Fruit fly (Drosophila melanogaster) whole organism, embryonic: ENCODE results near the gene CG4210.

Experiments used
- Ada2b ChIP-seq: fragments of 200-800 bp; sonication (Bioruptor generic); IDR thresholded peaks from 2 replicates; pipeline ENCODE4 v1.3.6; 2022; ENCODE audit warnings: missing biosample characterization, missing genetic modification characterization
- B-H2 ChIP-seq: fragments of 200-800 bp; sonication (Bioruptor generic); optimal IDR thresholded peaks from 2 replicates; lab custom pipeline; 2018; ENCODE audit warnings: missing biosample characterization, mild to moderate bottlenecking, missing genetic modification characterization
- Blimp-1 ChIP-seq: fragments of 200-800 bp; sonication (Bioruptor generic); optimal IDR thresholded peaks from 3 replicates; lab custom pipeline; 2018; ENCODE audit warnings: missing biosample characterization, missing genetic modification characterization, mild to moderate bottlenecking, moderate library complexity, missing genetic modification reagents
- CG11093 ChIP-seq: fragments of 200-800 bp; sonication (Bioruptor generic); IDR thresholded peaks from 3 replicates; pipeline ENCODE4 v1.3.6; 2022; ENCODE audit warnings: missing biosample characterization, missing genetic modification characterization
- CG12391 ChIP-seq: fragments of 200-800 bp; sonication (Bioruptor generic); optimal IDR thresholded peaks from 3 replicates; lab custom pipeline; 2018; ENCODE audit warnings: missing biosample characterization, mild to moderate bottlenecking, missing genetic modification characterization, moderate library complexity
- CG12942 ChIP-seq: fragments of 200-800 bp; sonication (Bioruptor generic); optimal IDR thresholded peaks from 3 replicates; lab custom pipeline; 2016; ENCODE audit warnings: missing biosample characterization, missing genetic modification characterization
- CG1602 ChIP-seq: fragments of 200-800 bp; sonication (Bioruptor generic); optimal IDR thresholded peaks from 3 replicates; lab custom pipeline; 2016; ENCODE audit warnings: missing biosample characterization, missing genetic modification characterization
- CG1603 ChIP-seq: fragments of 200-800 bp; sonication (Bioruptor generic); optimal IDR thresholded peaks from 2 replicates; lab custom pipeline; 2019; ENCODE audit warnings: missing biosample characterization, mild to moderate bottlenecking, missing genetic modification characterization, moderate library complexity
- CG2712 ChIP-seq: fragments of 200-800 bp; optimal IDR thresholded peaks from 3 replicates; lab custom pipeline; 2019; ENCODE audit warnings: missing biosample characterization, mild to moderate bottlenecking, missing genetic modification characterization, moderate library complexity
- CG32532 ChIP-seq: fragments of 200-800 bp; sonication (Bioruptor generic); IDR thresholded peaks from 2 replicates; pipeline ENCODE4 v1.3.6; 2022; ENCODE audit warnings: missing biosample characterization, missing genetic modification characterization
- CG32772 ChIP-seq: fragments of 200-800 bp; sonication (Bioruptor generic); IDR thresholded peaks from 2 replicates; pipeline ENCODE4 v1.3.6; 2022; ENCODE audit warnings: missing biosample characterization, missing genetic modification characterization
- CG3407 ChIP-seq: fragments of 200-800 bp; sonication (Bioruptor generic); optimal IDR thresholded peaks from 2 replicates; lab custom pipeline; 2018; ENCODE audit warnings: missing biosample characterization, mild to moderate bottlenecking, missing genetic modification characterization
- CG34376 ChIP-seq: fragments of 200-800 bp; sonication (Bioruptor generic); optimal IDR thresholded peaks from 2 replicates; lab custom pipeline; 2018; ENCODE audit warnings: missing biosample characterization, mild to moderate bottlenecking, missing genetic modification characterization
- CG4282 ChIP-seq: fragments of 200-800 bp; sonication (Bioruptor generic); optimal IDR thresholded peaks from 2 replicates; lab custom pipeline; 2016; ENCODE audit warnings: missing biosample characterization, missing genetic modification characterization
- CG7745 ChIP-seq: fragments of 200-800 bp; sonication (Bioruptor generic); optimal IDR thresholded peaks from 2 replicates; lab custom pipeline; 2018; ENCODE audit warnings: missing biosample characterization, mild to moderate bottlenecking, missing genetic modification characterization, moderate library complexity
- CG8924 ChIP-seq: fragments of 200-800 bp; optimal IDR thresholded peaks from 3 replicates; lab custom pipeline; 2019; ENCODE audit warnings: missing biosample characterization, mild to moderate bottlenecking, missing genetic modification characterization, moderate library complexity
- HLH3B ChIP-seq: fragments of 200-800 bp; sonication (Bioruptor generic); IDR thresholded peaks from 2 replicates; pipeline ENCODE4 v1.3.6; 2022; ENCODE audit warnings: missing biosample characterization, missing genetic modification characterization
- Hr78 ChIP-seq, 2 experiments: fragments of 200-800 bp in 1 of 2; fragments of >200 bp in 1 of 2; sonication (Bioruptor generic) in 1 of 2; optimal IDR thresholded peaks; 2 replicates each; lab custom pipeline; 2017 to 2019; ENCODE audit warnings: missing biosample characterization in 2 of 2, missing genetic modification characterization in 2 of 2, mild to moderate bottlenecking in 1 of 2, moderate library complexity in 1 of 2
- MTF-1 ChIP-seq: fragments of 200-800 bp; sonication (Bioruptor generic); optimal IDR thresholded peaks from 2 replicates; lab custom pipeline; 2018; ENCODE audit warnings: missing biosample characterization, mild to moderate bottlenecking, missing genetic modification characterization, borderline replicate concordance
- Ptx1 ChIP-seq: fragments of 200-800 bp; sonication (Bioruptor generic); IDR thresholded peaks from 2 replicates; pipeline ENCODE4 v1.3.6; 2022; ENCODE audit warnings: missing biosample characterization, missing genetic modification characterization
- Sin3A ChIP-seq: fragments of >200 bp; optimal IDR thresholded peaks from 2 replicates; lab custom pipeline; 2018
- Sox100B ChIP-seq: fragments of 200-800 bp; sonication (Bioruptor generic); optimal IDR thresholded peaks from 3 replicates; lab custom pipeline; 2018; ENCODE audit warnings: missing biosample characterization, mild to moderate bottlenecking, missing genetic modification characterization
- Sox102F ChIP-seq: fragments of 200-800 bp; sonication (Bioruptor generic); optimal IDR thresholded peaks from 2 replicates; lab custom pipeline; 2018; ENCODE audit warnings: missing biosample characterization, mild to moderate bottlenecking, missing genetic modification characterization, moderate library complexity
- Tbp ChIP-seq: fragments of >200 bp; optimal IDR thresholded peaks from 2 replicates; lab custom pipeline; 2018; ENCODE audit warnings: missing biosample characterization, missing genetic modification characterization
- Trl ChIP-seq, 3 experiments: fragments of >200 bp in 2 of 3; fragments of 200-800 bp in 1 of 3; sonication (Bioruptor generic) in 1 of 3; optimal IDR thresholded peaks; 2 replicates in 1 of 3; 3 replicates in 2 of 3; lab custom pipeline; 2016 to 2017; ENCODE audit warnings: missing biosample characterization in 1 of 3, missing genetic modification characterization in 1 of 3
- amos ChIP-seq: fragments of 200-800 bp; sonication (Bioruptor generic); IDR thresholded peaks from 2 replicates; pipeline ENCODE4 v1.3.6; 2022; ENCODE audit warnings: missing biosample characterization, missing genetic modification characterization; ENCODE audit not compliant: partially characterized antibody
- bbx ChIP-seq: fragments of 200-800 bp; sonication (Bioruptor generic); IDR thresholded peaks from 2 replicates; pipeline ENCODE4 v1.3.6; 2022; ENCODE audit warnings: missing biosample characterization, missing genetic modification characterization; ENCODE audit not compliant: partially characterized antibody
- br ChIP-seq: fragments of >200 bp; optimal IDR thresholded peaks from 2 replicates; lab custom pipeline; 2017
- dm ChIP-seq: fragments of 200-800 bp; sonication (Bioruptor generic); optimal IDR thresholded peaks from 3 replicates; lab custom pipeline; 2016; ENCODE audit warnings: missing biosample characterization, missing genetic modification characterization
- dmrt99B ChIP-seq: fragments of 200-800 bp; sonication (Bioruptor generic); optimal IDR thresholded peaks from 2 replicates; lab custom pipeline; 2018; ENCODE audit warnings: missing biosample characterization, mild to moderate bottlenecking, missing genetic modification characterization, moderate library complexity
- dysf ChIP-seq: fragments of 200-800 bp; sonication (Bioruptor generic); IDR thresholded peaks from 3 replicates; pipeline ENCODE4 v1.3.6; 2022; ENCODE audit warnings: missing biosample characterization, missing genetic modification characterization
- gcm2 ChIP-seq: fragments of 200-800 bp; sonication (Bioruptor generic); optimal IDR thresholded peaks from 2 replicates; lab custom pipeline; 2016; ENCODE audit warnings: missing biosample characterization, missing genetic modification characterization
- gsb-n ChIP-seq: fragments of 200-800 bp; sonication (Bioruptor generic); optimal IDR thresholded peaks from 3 replicates; lab custom pipeline; 2018; ENCODE audit warnings: missing biosample characterization, mild to moderate bottlenecking, missing genetic modification characterization
- gt ChIP-seq: fragments of 200-800 bp; sonication (Bioruptor generic); IDR thresholded peaks from 2 replicates; pipeline ENCODE4 v1.3.6; 2022; ENCODE audit warnings: missing biosample characterization, missing genetic modification characterization
- her ChIP-seq: fragments of 200-800 bp; sonication (Bioruptor generic); optimal IDR thresholded peaks from 2 replicates; lab custom pipeline; 2016; ENCODE audit warnings: missing biosample characterization, missing genetic modification characterization
- kay ChIP-seq: fragments of 200-800 bp; sonication (Bioruptor generic); optimal IDR thresholded peaks from 2 replicates; lab custom pipeline; 2016; ENCODE audit warnings: missing biosample characterization, missing genetic modification characterization
- lov ChIP-seq, 2 experiments: fragments of 200-800 bp in 1 of 2; fragments of >200 bp in 1 of 2; sonication (Bioruptor generic) in 1 of 2; IDR thresholded peaks in 1 of 2; optimal IDR thresholded peaks in 1 of 2; 2 replicates in 1 of 2; 3 replicates in 1 of 2; pipeline versions ENCODE4 v1.3.6 to Lab custom; 2017 to 2022; ENCODE audit warnings: missing biosample characterization in 1 of 2, missing genetic modification characterization in 1 of 2
- luna ChIP-seq: fragments of 200-800 bp; sonication (Bioruptor generic); optimal IDR thresholded peaks from 2 replicates; lab custom pipeline; 2016; ENCODE audit warnings: missing biosample characterization, missing genetic modification characterization
- mirr ChIP-seq: fragments of 200-800 bp; sonication (Bioruptor generic); optimal IDR thresholded peaks from 3 replicates; lab custom pipeline; 2018; ENCODE audit warnings: missing biosample characterization, mild to moderate bottlenecking, missing genetic modification characterization
- nmo ChIP-seq: fragments of 200-800 bp; sonication (Bioruptor generic); optimal IDR thresholded peaks from 2 replicates; lab custom pipeline; 2018; ENCODE audit warnings: missing biosample characterization, mild to moderate bottlenecking, missing genetic modification characterization, moderate library complexity
- odd ChIP-seq: fragments of 200-800 bp; sonication (Bioruptor generic); optimal IDR thresholded peaks from 2 replicates; lab custom pipeline; 2017; ENCODE audit warnings: missing biosample characterization, mild to moderate bottlenecking, missing genetic modification characterization
- p53 ChIP-seq: fragments of 200-800 bp; sonication (Bioruptor generic); optimal IDR thresholded peaks from 2 replicates; lab custom pipeline; 2016; ENCODE audit warnings: missing biosample characterization, missing genetic modification characterization
- pfk ChIP-seq: fragments of 200-800 bp; sonication (Bioruptor generic); optimal IDR thresholded peaks from 2 replicates; lab custom pipeline; 2018; ENCODE audit warnings: missing biosample characterization, mild to moderate bottlenecking, missing genetic modification characterization, moderate library complexity
- phol ChIP-seq: fragments of 200-800 bp; sonication (Bioruptor generic); optimal IDR thresholded peaks from 3 replicates; lab custom pipeline; 2018; ENCODE audit warnings: missing biosample characterization, mild to moderate bottlenecking, missing genetic modification characterization, moderate library complexity
- repo ChIP-seq: fragments of 200-800 bp; sonication (Bioruptor generic); optimal IDR thresholded peaks from 2 replicates; lab custom pipeline; 2016; ENCODE audit warnings: missing biosample characterization, missing genetic modification characterization
- sd ChIP-seq: fragments of 200-800 bp; sonication (Bioruptor generic); optimal IDR thresholded peaks from 3 replicates; lab custom pipeline; 2018; ENCODE audit warnings: missing biosample characterization, mild to moderate bottlenecking, missing genetic modification characterization, moderate library complexity
- slp2 ChIP-seq: fragments of 200-800 bp; sonication (Bioruptor generic); optimal IDR thresholded peaks from 2 replicates; lab custom pipeline; 2016; ENCODE audit warnings: missing biosample characterization, missing genetic modification characterization

CG4210 gene

DNA sequence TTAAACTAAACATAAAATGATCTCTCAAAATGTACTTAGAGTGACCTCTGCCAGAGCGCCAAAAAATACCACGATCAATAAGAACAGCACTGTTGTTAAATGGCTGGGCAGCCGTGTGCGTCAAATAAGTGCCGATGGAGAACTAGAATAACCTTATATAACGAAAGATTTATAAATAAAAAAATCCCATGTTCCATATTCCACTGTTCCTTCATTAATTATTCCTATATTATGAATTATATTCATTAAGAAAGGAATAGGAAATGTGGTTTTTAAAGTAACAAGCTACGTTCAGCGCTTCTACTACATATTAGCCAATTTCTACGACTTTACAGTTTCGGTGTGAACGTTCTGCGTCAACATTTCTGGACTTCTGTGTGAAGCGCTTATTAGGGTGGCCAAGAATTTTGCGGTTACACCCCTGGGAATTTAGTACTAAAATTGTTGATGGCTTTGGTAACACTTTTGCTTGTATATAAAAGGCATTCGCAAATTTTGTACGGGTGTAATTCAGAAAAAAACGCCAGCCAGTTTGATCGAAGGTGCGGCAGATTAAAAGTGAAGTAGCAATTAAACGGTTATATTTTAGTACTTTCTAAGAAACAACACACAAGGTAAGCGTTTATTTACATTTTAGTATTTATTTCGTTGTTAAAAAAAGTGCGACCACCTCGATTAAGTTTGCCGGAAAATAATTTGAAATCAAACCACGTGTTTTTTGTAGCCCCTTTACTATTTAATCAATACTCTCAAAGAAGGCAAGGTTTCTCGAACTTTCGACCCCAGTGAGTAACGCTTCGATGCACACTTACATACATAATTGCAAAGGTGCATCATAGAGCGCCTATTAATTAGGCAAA lies 28.6 kb downstream of the CG4210 start, which contains the start of the genes tefu and Hsc70-4 (continued):
- TF ChIP-seq Ada2b (peak; percentile 75), p53 (GFP tag; lab: Kevin White, UChicago) (peak; percentile 1), CG1602 (GFP tag; lab: Kevin White, UChicago) (peak; percentile 86), dysf (GFP tag; lab: Robert Waterston, UW) (peak; percentile 85), CG12391 (tag; lab: Kevin White, UChicago) (peak; percentile 86), CG7745 (tag; lab: Kevin White, UChicago) (peak; percentile 41), nmo (peak; percentile 89), CG3407 (GFP tag; lab: Kevin White, UChicago) (peak; percentile 34), phol (tag; lab: Kevin White, UChicago) (peak; percentile 91), CG1603 (tag; lab: Kevin White, UChicago) (peak; percentile 80), CG12942 (GFP tag; lab: Kevin White, UChicago) (peak; percentile 76), slp2 (peak; percentile 62), odd (GFP tag; lab: Kevin White, UChicago) (peak; percentile 31), dm (GFP tag; lab: Kevin White, UChicago) (peak; percentile 61), kay (GFP tag; lab: Kevin White, UChicago) (peak; percentile 18), br (lab: Kevin White, UChicago) (no peak), Blimp-1 (GFP tag; lab: Kevin White, UChicago) (no peak), gcm2 (GFP tag; lab: Kevin White, UChicago) (peak; percentile 46), amos (peak; percentile 51; the same call in 1 of the 2 replicates), Tbp (GFP tag; lab: Kevin White, UChicago) (peak; percentile 80), Sox102F (GFP tag; lab: Kevin White, UChicago) (no peak), B-H2 (GFP tag; lab: Kevin White, UChicago) (peak; percentile 64), her (GFP tag; lab: Kevin White, UChicago) (peak; percentile 28), Ptx1 (GFP tag; lab: Robert Waterston, UW) (peak; percentile 84), HLH3B (peak; percentile 65; the same call in 1 of the 2 replicates), CG4282 (GFP tag; lab: Kevin White, UChicago) (no peak), pfk (peak; percentile 83), Hr78 (GFP tag; optimal IDR thresholded peaks at IDR 0.05; lab: Kevin White, UChicago) (peak in 1 of 2 experiments; percentile 77), CG34376 (GFP tag; lab: Kevin White, UChicago) (peak; percentile 5), CG32772 (peak; percentile 76), Sox100B (GFP tag; lab: Kevin White, UChicago) (peak; percentile 18), sd (tag; lab: Kevin White, UChicago) (no peak), gt (GFP tag; lab: Robert Waterston, UW) (no peak), CG2712 (no peak), lov (optimal IDR thresholded peaks at IDR 0.05; lab: Kevin White, UChicago) (no peak), lov (GFP tag; IDR thresholded peaks at IDR 0.05; lab: Robert Waterston, UW) (no peak; the same call in 2 of the 3 replicates), mirr (GFP tag; lab: Kevin White, UChicago) (no peak), gsb-n (tag; lab: Kevin White, UChicago) (peak; percentile 55), luna (GFP tag; lab: Kevin White, UChicago) (peak; percentile 47), MTF-1 (GFP tag; lab: Kevin White, UChicago) (peak; percentile 36), Sin3A (lab: Kevin White, UChicago) (peak; percentile 96), dmrt99B (tag; lab: Kevin White, UChicago) (peak; percentile 33), CG8924 (tag; lab: Kevin White, UChicago) (peak; percentile 46), CG11093 (GFP tag; lab: Robert Waterston, UW) (peak; percentile 85), repo (GFP tag; lab: Kevin White, UChicago) (no peak), Trl (optimal IDR thresholded peaks at IDR 0.05; lab: Kevin White, UChicago) (no peak), Trl (GFP tag; optimal IDR thresholded peaks at IDR 0.05; lab: Kevin White, UChicago) (peak; percentile 47), CG32532 (GFP tag; lab: Robert Waterston, UW) (peak; percentile 80), bbx (GFP tag; lab: Robert Waterston, UW) (no peak)
